ENCODE assay signal across 5 worm cellular contexts in the genomic region with DNA sequence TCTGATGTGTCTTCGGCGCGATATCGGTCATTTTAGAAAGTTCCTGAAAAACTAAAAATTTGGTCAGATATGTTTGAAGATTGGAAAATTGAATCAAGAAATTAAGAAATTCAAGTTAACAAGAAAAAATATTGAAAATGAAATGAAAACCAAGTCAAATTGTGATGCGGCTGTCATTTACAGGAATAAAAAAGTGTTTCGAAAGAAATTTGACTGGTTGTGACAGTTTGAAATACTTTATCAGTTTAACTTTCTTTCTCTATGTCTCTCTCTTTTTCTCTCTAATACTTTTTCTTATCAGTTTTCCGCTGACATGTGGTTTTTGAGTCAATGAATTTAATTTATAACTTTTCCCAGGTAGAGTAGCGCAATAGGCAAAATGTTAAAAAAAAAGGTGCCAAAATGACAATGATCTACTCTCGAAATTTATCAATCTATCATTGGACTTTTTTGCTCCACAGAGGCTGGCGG.
TF ChIP-seq lines count a peak whose summit lies in the region.

TSS of gene fbxa-55 (minus strand) at position 51 of the 471 bp plus-strand sequence.

TF ChIP-seq in whole organism, L1 larva, 84 proteins besides CTCF, POLR2A, EP300 and RAD21:
- no peak for TF ChIP-seq grh-1 (GFP tag; IDR thresholded peaks at IDR 0.05; lab: Robert Waterston, UW)
- no peak for TF ChIP-seq snu-23 (GFP tag; optimal IDR thresholded peaks at IDR 0.05; lab: Kevin White, UChicago)
- TF ChIP-seq ama-1 (optimal IDR thresholded peaks at IDR 0.05; lab: Kevin White, UChicago), result no peak
- TF ChIP-seq lir-3 (tag; optimal IDR thresholded peaks at IDR 0.05; lab: Kevin White, UChicago; ENCODE audit: poor library complexity), result no peak
- no peak for TF ChIP-seq C16A3.4 (tag; optimal IDR thresholded peaks at IDR 0.05; lab: Kevin White, UChicago)
- TF ChIP-seq elt-2 (tag; optimal IDR thresholded peaks at IDR 0.05; lab: Kevin White, UChicago), result peak; percentile 55

TF ChIP-seq in whole organism, L2 larva, 48 proteins besides CTCF, POLR2A, EP300 and RAD21:
- peak; percentile 68 for TF ChIP-seq fos-1 (tag; optimal IDR thresholded peaks at IDR 0.05; lab: Kevin White, UChicago)
- no peak for TF ChIP-seq mab-5 (tag; optimal IDR thresholded peaks at IDR 0.05; lab: Kevin White, UChicago)
- no peak for TF ChIP-seq Y55F3AM.14 (GFP tag; optimal IDR thresholded peaks at IDR 0.05; lab: Kevin White, UChicago)
- no peak for TF ChIP-seq nhr-12 (tag; optimal IDR thresholded peaks at IDR 0.05; lab: Kevin White, UChicago)
- no peak for TF ChIP-seq nhr-21 (tag; optimal IDR thresholded peaks at IDR 0.05; lab: Kevin White, UChicago)
- no peak for TF ChIP-seq nhr-25 (tag; optimal IDR thresholded peaks at IDR 0.05; lab: Kevin White, UChicago)
TF ChIP-seq in whole organism, L2 larva: peak in this region for 1.

TF ChIP-seq in whole organism, L3 larva, 47 proteins besides CTCF, POLR2A, EP300 and RAD21:
- TF ChIP-seq elt-2 (tag; optimal IDR thresholded peaks at IDR 0.05; lab: Kevin White, UChicago) (peak; percentile 84), lsy-12 (tag; optimal IDR thresholded peaks at IDR 0.05; lab: Kevin White, UChicago) (no peak), pqm-1 (tag; optimal IDR thresholded peaks at IDR 0.05; lab: Kevin White, UChicago) (peak; percentile 35)

TF ChIP-seq in whole organism, L4 larva, 104 proteins besides CTCF, POLR2A, EP300 and RAD21:
- no peak for TF ChIP-seq nhr-237 (tag; optimal IDR thresholded peaks at IDR 0.05; lab: Kevin White, UChicago)
- TF ChIP-seq tra-1 (GFP tag; IDR thresholded peaks at IDR 0.05; lab: Robert Waterston, UW), result peak; percentile 80
- peak; percentile 92 for TF ChIP-seq dmd-6 (GFP tag; IDR thresholded peaks at IDR 0.05; lab: Robert Waterston, UW)
- TF ChIP-seq unc-62 (GFP tag; optimal IDR thresholded peaks at IDR 0.05 in 1 of 2; lab: Kevin White, UChicago), result peak in 1 of 2 experiments; percentile 6
- no peak for TF ChIP-seq unc-62 (tag; optimal IDR thresholded peaks at IDR 0.05; lab: Kevin White, UChicago)
- peak; percentile 43 for TF ChIP-seq pqm-1 (tag; optimal IDR thresholded peaks at IDR 0.05; lab: Kevin White, UChicago)
- no peak for TF ChIP-seq vab-7 (GFP tag; IDR thresholded peaks at IDR 0.05; lab: Robert Waterston, UW)
- TF ChIP-seq daf-16 (GFP tag; optimal IDR thresholded peaks at IDR 0.05; lab: Kevin White, UChicago), result no peak
- peak; percentile 51 for TF ChIP-seq daf-16 (tag; optimal IDR thresholded peaks at IDR 0.05; lab: Kevin White, UChicago)
- peak; percentile 25 for TF ChIP-seq nhr-28 (tag; optimal IDR thresholded peaks at IDR 0.05; lab: Kevin White, UChicago)
- no peak for TF ChIP-seq snpc-1.2 (GFP tag; IDR thresholded peaks at IDR 0.05; lab: Robert Waterston, UW)
- no peak for TF ChIP-seq mdt-29 (GFP tag; IDR thresholded peaks at IDR 0.05; lab: Robert Waterston, UW)
- peak; percentile 75 for TF ChIP-seq hlh-11 (tag; optimal IDR thresholded peaks at IDR 0.05; lab: Kevin White, UChicago)
- TF ChIP-seq ceh-82 (tag; optimal IDR thresholded peaks at IDR 0.05; lab: Kevin White, UChicago), result no peak
- TF ChIP-seq dmd-8 (GFP tag; IDR thresholded peaks at IDR 0.05; lab: Robert Waterston, UW), result no peak
- peak; percentile 52 for TF ChIP-seq dve-1 (tag; optimal IDR thresholded peaks at IDR 0.05; lab: Kevin White, UChicago; ENCODE audit: insufficient read depth)
- TF ChIP-seq mdl-1 (tag; optimal IDR thresholded peaks at IDR 0.05; lab: Kevin White, UChicago), result no peak
- no peak for TF ChIP-seq nhr-77 (tag; optimal IDR thresholded peaks at IDR 0.05; lab: Kevin White, UChicago)
- no peak for TF ChIP-seq set-16 (GFP tag; IDR thresholded peaks at IDR 0.05; lab: Robert Waterston, UW)
- no peak for TF ChIP-seq hlh-30 (tag; optimal IDR thresholded peaks at IDR 0.05; lab: Kevin White, UChicago; ENCODE audit: insufficient read depth)

TF ChIP-seq in whole organism, young adult, 124 proteins besides CTCF, POLR2A, EP300 and RAD21:
- TF ChIP-seq nhr-179 (tag; optimal IDR thresholded peaks at IDR 0.05; lab: Kevin White, UChicago) (no peak), cebp-1 (GFP tag; IDR thresholded peaks at IDR 0.05; lab: Robert Waterston, UW) (peak; percentile 69; the same call in 1 of the 2 replicates), cebp-1 (tag; optimal IDR thresholded peaks at IDR 0.05; lab: Kevin White, UChicago) (peak; percentile 60), C17E4.6 (GFP tag; IDR thresholded peaks at IDR 0.05; lab: Robert Waterston, UW) (no peak), bed-2 (GFP tag; IDR thresholded peaks at IDR 0.05; lab: Robert Waterston, UW) (no peak), mxl-1 (tag; optimal IDR thresholded peaks at IDR 0.05; lab: Kevin White, UChicago) (no peak), let-607 (tag; optimal IDR thresholded peaks at IDR 0.05; lab: Kevin White, UChicago) (peak in 1 of 2 experiments; percentile 2), nhr-80 (tag; optimal IDR thresholded peaks at IDR 0.05; lab: Kevin White, UChicago) (peak; percentile 71), unc-62 (GFP tag; optimal IDR thresholded peaks at IDR 0.05; lab: Kevin White, UChicago) (peak; percentile 68), madf-8 (GFP tag; conservative IDR thresholded peaks at IDR 0.05; lab: Robert Waterston, UW) (no peak)
